Fruit fly (Drosophila melanogaster): ENCODE data around the gene COX5A.

COX5A gene

dm6 chr3R:11850917-11851897 is 32.0 kb downstream of the COX5A start (continued):
- TF ChIP-seq bigmax (GFP tag; optimal IDR thresholded peaks at IDR 0.05) (no peak), CG33557 (GFP tag; optimal IDR thresholded peaks at IDR 0.05) (peak; percentile 85), CG1792 (GFP tag; optimal IDR thresholded peaks at IDR 0.05) (peak; percentile 53), hkb (optimal IDR thresholded peaks at IDR 0.05) (no peak), hkb (GFP tag; IDR thresholded peaks at IDR 0.05) (peak; percentile 44), CG10274 (GFP tag; optimal IDR thresholded peaks at IDR 0.05) (peak; percentile 30), crol (GFP tag; IDR thresholded peaks at IDR 0.05) (peak; percentile 90), Ravus (GFP tag; IDR thresholded peaks at IDR 0.05) (no peak), Hsf (GFP tag; optimal IDR thresholded peaks at IDR 0.05) (peak; percentile 76), CG17385 (GFP tag; optimal IDR thresholded peaks at IDR 0.05) (peak; percentile 74)

dm6 chr3R:11851939-11852338 is 32.8 kb downstream of the COX5A start:
- no peak for TF ChIP-seq al (GFP tag; IDR thresholded peaks at IDR 0.05)
- no peak for TF ChIP-seq Stat92E (GFP tag; optimal IDR thresholded peaks at IDR 0.05)
- no peak for TF ChIP-seq bowl (GFP tag; IDR thresholded peaks at IDR 0.05)
- TF ChIP-seq ase (GFP tag; IDR thresholded peaks at IDR 0.05) = peak; percentile 35; the same call in 1 of the 3 replicates
- no peak for TF ChIP-seq Doc2 (GFP tag; IDR thresholded peaks at IDR 0.05)
- no peak for TF ChIP-seq CG2199 (GFP tag; IDR thresholded peaks at IDR 0.05)
- TF ChIP-seq Hsf (GFP tag; optimal IDR thresholded peaks at IDR 0.05) = no peak
- TF ChIP-seq Atf3 (GFP tag; optimal IDR thresholded peaks at IDR 0.05) = no peak
- no peak for TF ChIP-seq Optix (GFP tag; IDR thresholded peaks at IDR 0.05)
- TF ChIP-seq kni (GFP tag; optimal IDR thresholded peaks at IDR 0.05) = no peak
- TF ChIP-seq oc (tag; optimal IDR thresholded peaks at IDR 0.05) = peak; percentile 73
- no peak for TF ChIP-seq HLH4C (GFP tag; IDR thresholded peaks at IDR 0.05; ENCODE audit: partially characterized antibody)
- TF ChIP-seq Atf-2 (GFP tag; optimal IDR thresholded peaks at IDR 0.05) = no peak
- TF ChIP-seq CG8290 (GFP tag; optimal IDR thresholded peaks at IDR 0.05) = no peak
- no peak for TF ChIP-seq CG8290 (tag; optimal IDR thresholded peaks at IDR 0.05)
- no peak for TF ChIP-seq sob (GFP tag; IDR thresholded peaks at IDR 0.05)
- TF ChIP-seq CG4820 (GFP tag; optimal IDR thresholded peaks at IDR 0.05) = no peak
- TF ChIP-seq CG33557 (GFP tag; optimal IDR thresholded peaks at IDR 0.05) = peak; percentile 25
- TF ChIP-seq CG17385 (GFP tag; optimal IDR thresholded peaks at IDR 0.05) = peak; percentile 49
- no peak for TF ChIP-seq btn (GFP tag; optimal IDR thresholded peaks at IDR 0.05)
- TF ChIP-seq HHEX (GFP tag; optimal IDR thresholded peaks at IDR 0.05) = no peak
- TF ChIP-seq cato (GFP tag; optimal IDR thresholded peaks at IDR 0.05; ENCODE audit: borderline replicate concordance) = no peak
- TF ChIP-seq crol (GFP tag; IDR thresholded peaks at IDR 0.05) = no peak
- TF ChIP-seq chinmo (GFP tag; IDR thresholded peaks at IDR 0.05; ENCODE audit: partially characterized antibody) = no peak
- TF ChIP-seq CG13287 (GFP tag; IDR thresholded peaks at IDR 0.05; ENCODE audit: partially characterized antibody) = no peak
- no peak for TF ChIP-seq gt (GFP tag; IDR thresholded peaks at IDR 0.05)
- no peak for TF ChIP-seq Bgb (GFP tag; IDR thresholded peaks at IDR 0.05; ENCODE audit: partially characterized antibody)
- no peak for TF ChIP-seq CG12104 (GFP tag; optimal IDR thresholded peaks at IDR 0.05)
- no peak for TF ChIP-seq usp (GFP tag; optimal IDR thresholded peaks at IDR 0.05)
- no peak for TF ChIP-seq ro (GFP tag; IDR thresholded peaks at IDR 0.05)
- TF ChIP-seq CHES-1-like (GFP tag; optimal IDR thresholded peaks at IDR 0.05) = no peak
- peak; percentile 73 for TF ChIP-seq CG7839 (tag; optimal IDR thresholded peaks at IDR 0.05)
- no peak for TF ChIP-seq lab (GFP tag; optimal IDR thresholded peaks at IDR 0.05)
- TF ChIP-seq slbo (GFP tag; IDR thresholded peaks at IDR 0.05) = no peak
- TF ChIP-seq nmo (GFP tag; optimal IDR thresholded peaks at IDR 0.05) = peak; percentile 82
- TF ChIP-seq gem (tag; optimal IDR thresholded peaks at IDR 0.05) = peak; percentile 83
- TF ChIP-seq hb (GFP tag; IDR thresholded peaks at IDR 0.05; ENCODE audit: partially characterized antibody) = no peak
- TF ChIP-seq NfI (GFP tag; optimal IDR thresholded peaks at IDR 0.05) = no peak
- no peak for TF ChIP-seq CG5953 (GFP tag; IDR thresholded peaks at IDR 0.05)
- TF ChIP-seq CG18764 (GFP tag; optimal IDR thresholded peaks at IDR 0.05) = no peak
- 0 out of 2 replicates have a peak, but pooled peaks have one; percentile 44 for TF ChIP-seq ttk (GFP tag; IDR thresholded peaks at IDR 0.05)

Measured in whole organism, embryonic.